Fruit fly (Drosophila melanogaster) whole organism, adult: ENCODE data around the gene HHEX.

Experiments
- CG11617 ChIP-seq: fragments of 200-800 bp; sonication (Bioruptor generic); optimal IDR thresholded peaks from 2 replicates; lab custom pipeline; 2017; ENCODE audit warnings: mild to moderate bottlenecking, missing biosample characterization, missing genetic modification reagents, missing genetic modification characterization
- CG12768 ChIP-seq: fragments of 200-800 bp; sonication (Bioruptor generic); optimal IDR thresholded peaks from 2 replicates; lab custom pipeline; 2017; ENCODE audit warnings: missing biosample characterization, missing genetic modification characterization, mild to moderate bottlenecking, moderate library complexity, missing genetic modification reagents
- CG14711 ChIP-seq: fragments of 200-800 bp; sonication (Bioruptor generic); optimal IDR thresholded peaks from 2 replicates; lab custom pipeline; 2018; ENCODE audit warnings: missing biosample characterization, mild to moderate bottlenecking, missing genetic modification characterization, moderate library complexity
- CG1620 ChIP-seq: fragments of 200-800 bp; sonication (Bioruptor generic); optimal IDR thresholded peaks from 2 replicates; lab custom pipeline; 2016; ENCODE audit warnings: missing biosample characterization, missing genetic modification characterization
- CG33017 ChIP-seq: fragments of 200-800 bp; sonication (Bioruptor generic); optimal IDR thresholded peaks from 2 replicates; lab custom pipeline; 2018; ENCODE audit warnings: missing biosample characterization, mild to moderate bottlenecking, missing genetic modification characterization, moderate library complexity
- CG5204 ChIP-seq: fragments of 200-800 bp; sonication (Bioruptor generic); optimal IDR thresholded peaks from 2 replicates; lab custom pipeline; 2016; ENCODE audit warnings: missing biosample characterization, missing genetic modification characterization
- CG7045 ChIP-seq: fragments of 200-800 bp; sonication (Bioruptor generic); optimal IDR thresholded peaks from 2 replicates; lab custom pipeline; 2017; ENCODE audit warnings: missing biosample characterization, mild to moderate bottlenecking, missing genetic modification characterization
- CG7101 ChIP-seq: fragments of 200-800 bp; sonication (Bioruptor generic); optimal IDR thresholded peaks from 2 replicates; lab custom pipeline; 2018; ENCODE audit warnings: missing biosample characterization, mild to moderate bottlenecking, missing genetic modification characterization, moderate library complexity
- Clk ChIP-seq: fragments of 200-800 bp; sonication (Bioruptor generic); optimal IDR thresholded peaks from 2 replicates; lab custom pipeline; 2017; ENCODE audit warnings: missing biosample characterization, missing genetic modification characterization
- Crg-1 ChIP-seq: fragments of 200-800 bp; sonication (Bioruptor generic); optimal IDR thresholded peaks from 2 replicates; lab custom pipeline; 2016; ENCODE audit warnings: missing biosample characterization, missing genetic modification characterization
- Hr96 ChIP-seq: fragments of 200-800 bp; sonication (Bioruptor generic); optimal IDR thresholded peaks from 2 replicates; lab custom pipeline; 2016; ENCODE audit warnings: missing biosample characterization, missing genetic modification characterization
- Mnt ChIP-seq: fragments of 200-800 bp; sonication (Bioruptor generic); optimal IDR thresholded peaks from 2 replicates; lab custom pipeline; 2016; ENCODE audit warnings: missing biosample characterization, mild to moderate bottlenecking, missing genetic modification characterization
- bab1 ChIP-seq: fragments of 200-800 bp; sonication (Bioruptor generic); optimal IDR thresholded peaks from 3 replicates; lab custom pipeline; 2019; ENCODE audit warnings: missing biosample characterization, mild to moderate bottlenecking, missing genetic modification characterization, moderate library complexity
- cic ChIP-seq: fragments of 200-800 bp; sonication (Bioruptor generic); optimal IDR thresholded peaks from 2 replicates; lab custom pipeline; 2017; ENCODE audit warnings: missing biosample characterization, mild to moderate bottlenecking, missing genetic modification characterization, moderate library complexity
- cnc ChIP-seq, 2 experiments: fragments of >200 bp; optimal IDR thresholded peaks; 2 replicates each; lab custom pipeline; 2017
- kay ChIP-seq: fragments of 200-800 bp; sonication (Bioruptor generic); peaks from one replicate; lab custom pipeline; 2016; ENCODE audit warnings: missing biosample characterization, missing genetic modification characterization, borderline replicate concordance
- ovo ChIP-seq: fragments of 200-800 bp; sonication (Bioruptor generic); optimal IDR thresholded peaks from 2 replicates; lab custom pipeline; 2016; ENCODE audit warnings: missing biosample characterization, missing genetic modification characterization
- pad ChIP-seq: fragments of 200-800 bp; sonication (Bioruptor generic); optimal IDR thresholded peaks from 3 replicates; lab custom pipeline; 2017; ENCODE audit warnings: missing biosample characterization, missing genetic modification characterization, mild to moderate bottlenecking, moderate library complexity, missing genetic modification reagents
- tj ChIP-seq: fragments of 200-800 bp; sonication (Bioruptor generic); optimal IDR thresholded peaks from 3 replicates; lab custom pipeline; 2017; ENCODE audit warnings: missing biosample characterization, mild to moderate bottlenecking, missing genetic modification characterization, moderate library complexity
- toe ChIP-seq: fragments of 200-800 bp; sonication (Bioruptor generic); optimal IDR thresholded peaks from 2 replicates; lab custom pipeline; 2016; ENCODE audit warnings: missing biosample characterization, missing genetic modification characterization

The HHEX gene

DNA sequence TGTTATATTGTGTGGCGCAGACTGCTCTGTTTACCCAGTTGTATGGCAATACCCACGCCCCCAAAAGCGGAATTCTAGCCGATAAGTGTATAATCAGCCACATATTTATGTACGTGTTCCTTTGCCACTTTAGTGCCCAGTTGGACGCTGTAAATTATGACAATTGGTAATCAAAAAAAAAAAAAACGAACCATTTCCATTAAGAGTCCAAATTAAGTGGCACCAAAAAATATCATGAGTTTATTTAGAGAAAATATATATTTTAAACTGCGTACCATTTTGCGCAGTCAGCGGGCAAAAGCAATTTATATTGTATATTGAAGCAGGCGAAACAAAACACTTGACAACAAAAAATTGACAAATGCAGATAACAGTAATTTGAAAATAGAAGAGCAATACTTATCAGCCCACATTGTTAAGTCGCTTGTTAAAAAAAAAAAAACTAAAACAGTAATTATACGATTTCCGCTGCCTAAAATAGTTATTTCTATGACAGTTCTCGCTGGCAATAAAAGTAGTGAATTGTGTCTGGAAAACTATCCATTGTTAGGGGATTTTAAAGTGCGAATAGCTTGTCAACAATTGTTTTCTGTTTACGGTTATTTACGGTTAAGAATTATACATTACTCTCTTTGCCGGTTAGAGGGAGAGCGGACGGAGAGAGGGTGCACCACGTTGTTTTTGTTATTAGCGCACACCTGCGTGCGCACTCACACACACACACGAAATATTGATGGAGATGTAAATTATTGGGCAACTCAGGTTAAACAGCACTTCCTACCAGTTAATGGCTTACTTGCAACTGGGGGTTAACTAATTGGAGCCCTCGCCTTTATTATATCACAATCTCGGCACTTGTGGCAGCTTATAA is 21.0 kb downstream of the HHEX start:
- TF ChIP-seq bab1 (GFP tag; lab: Kevin White, UChicago) (no peak), ovo (GFP tag; lab: Kevin White, UChicago) (no peak), CG5204 (GFP tag; lab: Kevin White, UChicago) (no peak), CG11617 (no peak), cic (no peak), CG33017 (tag; lab: Kevin White, UChicago) (no peak), Crg-1 (GFP tag; lab: Kevin White, UChicago) (no peak), CG7101 (no peak), Clk (GFP tag; lab: Kevin White, UChicago) (no peak), toe (GFP tag; lab: Kevin White, UChicago) (no peak), CG12768 (GFP tag; lab: Kevin White, UChicago) (no peak), CG14711 (tag; lab: Kevin White, UChicago) (no peak)

DNA sequence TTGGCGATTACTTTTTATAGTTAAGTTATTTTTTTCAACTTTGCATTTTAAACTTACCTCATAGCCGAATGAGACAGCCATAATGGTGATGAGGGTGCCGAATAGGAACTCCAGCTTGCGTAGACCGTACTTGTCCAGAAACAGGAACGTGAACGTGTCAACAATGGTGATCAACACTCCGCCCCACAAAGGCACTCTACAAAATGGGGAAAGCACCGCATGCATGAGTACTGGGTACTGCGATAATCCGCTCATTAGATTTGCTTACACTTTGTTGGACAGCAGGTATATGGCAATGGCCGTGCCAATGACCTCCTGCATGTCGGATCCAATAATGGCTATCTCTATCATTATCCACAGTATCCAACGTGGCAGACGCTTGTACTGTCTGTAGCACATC is 23.2 kb downstream of the HHEX start:
- TF ChIP-seq CG7045 (GFP tag; lab: Kevin White, UChicago) (no peak), bab1 (GFP tag; lab: Kevin White, UChicago) (no peak), CG1620 (GFP tag; lab: Kevin White, UChicago) (no peak), pad (GFP tag; lab: Kevin White, UChicago) (no peak), kay (GFP tag; lab: Kevin White, UChicago) (no peak), CG14711 (tag; lab: Kevin White, UChicago) (no peak), CG7101 (no peak), ovo (GFP tag; lab: Kevin White, UChicago) (no peak), Hr96 (GFP tag; lab: Kevin White, UChicago) (no peak), cnc (optimal IDR thresholded peaks at IDR 0.05; lab: Kevin White, UChicago) (no peak), tj (GFP tag; lab: Kevin White, UChicago) (no peak), cic (no peak), CG12768 (GFP tag; lab: Kevin White, UChicago) (no peak), CG33017 (tag; lab: Kevin White, UChicago) (no peak), Mnt (no peak), CG11617 (no peak), Clk (GFP tag; lab: Kevin White, UChicago) (no peak), CG5204 (GFP tag; lab: Kevin White, UChicago) (no peak)

DNA sequence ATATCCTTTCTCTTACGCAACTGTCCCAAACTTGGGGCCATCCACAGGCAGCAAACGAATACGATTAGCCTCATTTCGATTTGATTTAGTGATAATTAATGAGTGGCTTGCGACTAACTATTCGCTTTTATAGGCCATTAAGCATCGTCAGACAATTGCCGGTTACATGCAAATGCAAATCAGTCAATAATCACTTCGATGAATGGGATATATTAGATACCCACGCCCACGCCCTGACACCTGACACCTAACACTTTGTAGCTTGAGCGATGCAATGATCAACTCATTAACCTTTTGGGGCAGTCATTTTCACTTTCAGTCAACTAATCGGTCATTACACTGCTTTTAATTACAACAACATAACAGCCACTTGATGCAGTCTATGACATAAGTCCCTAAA is 29.9 kb downstream of the HHEX start, which contains the start of gene Jhbp15:
Gene Jhbp15 (minus strand): TSS at position 101 of the 400 bp plus-strand sequence.
- TF ChIP-seq tj (GFP tag; lab: Kevin White, UChicago): no peak
- TF ChIP-seq CG7101: no peak
- TF ChIP-seq CG11617: no peak
- no peak for TF ChIP-seq CG1620 (GFP tag; lab: Kevin White, UChicago)
- TF ChIP-seq Hr96 (GFP tag; lab: Kevin White, UChicago): no peak
- no peak for TF ChIP-seq Mnt
- no peak for TF ChIP-seq kay (GFP tag; lab: Kevin White, UChicago)
- TF ChIP-seq Clk (GFP tag; lab: Kevin White, UChicago): no peak
- no peak for TF ChIP-seq toe (GFP tag; lab: Kevin White, UChicago)
- no peak for TF ChIP-seq CG14711 (tag; lab: Kevin White, UChicago)
- no peak for TF ChIP-seq Crg-1 (GFP tag; lab: Kevin White, UChicago)
- TF ChIP-seq CG5204 (GFP tag; lab: Kevin White, UChicago): no peak
- no peak for TF ChIP-seq cic
- TF ChIP-seq ovo (GFP tag; lab: Kevin White, UChicago): no peak
- TF ChIP-seq bab1 (GFP tag; lab: Kevin White, UChicago): no peak
- TF ChIP-seq CG7045 (GFP tag; lab: Kevin White, UChicago): no peak

DNA sequence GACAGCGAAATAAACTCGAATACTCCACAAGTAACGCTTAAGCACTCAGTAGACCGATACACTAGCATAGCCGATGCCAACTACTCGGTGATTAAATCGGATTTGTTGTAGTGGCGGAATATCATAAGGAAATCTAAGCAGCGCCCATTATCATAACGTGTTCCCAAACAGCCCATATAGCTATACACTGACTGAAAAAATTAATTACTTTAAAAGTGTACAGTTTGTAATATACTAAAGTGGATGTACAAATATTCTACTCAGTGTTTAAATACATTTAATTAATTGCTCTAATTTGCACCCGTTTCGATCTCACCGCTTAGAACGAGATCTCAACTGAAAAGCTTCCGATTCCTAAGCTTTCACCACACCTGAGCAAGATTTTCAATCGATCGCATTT is 32.0 kb downstream of the HHEX start, which contains the start of gene CG7079:
Gene CG7079 (minus strand): TSS at position 101 of the 400 bp plus-strand sequence.
- TF ChIP-seq Hr96 (GFP tag; lab: Kevin White, UChicago): no peak
- TF ChIP-seq CG7045 (GFP tag; lab: Kevin White, UChicago): no peak
- TF ChIP-seq cnc (optimal IDR thresholded peaks at IDR 0.05; lab: Kevin White, UChicago): no peak
- no peak for TF ChIP-seq kay (GFP tag; lab: Kevin White, UChicago)
- TF ChIP-seq bab1 (GFP tag; lab: Kevin White, UChicago): no peak
- no peak for TF ChIP-seq CG1620 (GFP tag; lab: Kevin White, UChicago)

DNA sequence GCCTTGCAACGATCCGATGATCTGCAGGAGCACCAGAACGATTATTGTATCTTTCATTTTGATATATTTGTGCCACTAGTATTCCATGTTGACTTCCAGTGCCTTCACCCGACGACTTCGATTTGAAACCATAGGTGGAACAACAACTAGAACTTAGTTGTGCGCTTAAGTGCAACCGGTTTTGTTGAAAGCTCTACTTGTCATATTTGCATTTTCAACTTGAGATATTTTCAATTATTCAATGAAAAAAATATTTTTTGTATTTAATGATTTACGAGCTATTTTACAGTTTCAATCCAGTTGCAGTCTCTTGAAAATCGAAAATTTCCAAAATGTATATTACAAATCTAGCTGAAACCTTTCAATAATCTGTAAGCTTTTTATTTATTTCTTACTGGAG is 33.8 kb downstream of the HHEX start, which contains the start of gene CG31207:
Gene CG31207 (minus strand): TSS at position 101 of the 400 bp plus-strand sequence.
- TF ChIP-seq toe (GFP tag; lab: Kevin White, UChicago): no peak
- no peak for TF ChIP-seq CG33017 (tag; lab: Kevin White, UChicago)
- no peak for TF ChIP-seq CG14711 (tag; lab: Kevin White, UChicago)
- no peak for TF ChIP-seq kay (GFP tag; lab: Kevin White, UChicago)
- TF ChIP-seq Mnt: no peak
- no peak for TF ChIP-seq tj (GFP tag; lab: Kevin White, UChicago)
- TF ChIP-seq ovo (GFP tag; lab: Kevin White, UChicago): no peak
- no peak for TF ChIP-seq CG12768 (GFP tag; lab: Kevin White, UChicago)
- TF ChIP-seq cnc (optimal IDR thresholded peaks at IDR 0.05; lab: Kevin White, UChicago): no peak
- no peak for TF ChIP-seq bab1 (GFP tag; lab: Kevin White, UChicago)
- no peak for TF ChIP-seq Hr96 (GFP tag; lab: Kevin White, UChicago)
- TF ChIP-seq CG5204 (GFP tag; lab: Kevin White, UChicago): no peak
- no peak for TF ChIP-seq CG1620 (GFP tag; lab: Kevin White, UChicago)
- TF ChIP-seq CG7101: no peak
- no peak for TF ChIP-seq pad (GFP tag; lab: Kevin White, UChicago)
